Worm (Caenorhabditis elegans): ENCODE data around the gene kle-2.

DNA sequence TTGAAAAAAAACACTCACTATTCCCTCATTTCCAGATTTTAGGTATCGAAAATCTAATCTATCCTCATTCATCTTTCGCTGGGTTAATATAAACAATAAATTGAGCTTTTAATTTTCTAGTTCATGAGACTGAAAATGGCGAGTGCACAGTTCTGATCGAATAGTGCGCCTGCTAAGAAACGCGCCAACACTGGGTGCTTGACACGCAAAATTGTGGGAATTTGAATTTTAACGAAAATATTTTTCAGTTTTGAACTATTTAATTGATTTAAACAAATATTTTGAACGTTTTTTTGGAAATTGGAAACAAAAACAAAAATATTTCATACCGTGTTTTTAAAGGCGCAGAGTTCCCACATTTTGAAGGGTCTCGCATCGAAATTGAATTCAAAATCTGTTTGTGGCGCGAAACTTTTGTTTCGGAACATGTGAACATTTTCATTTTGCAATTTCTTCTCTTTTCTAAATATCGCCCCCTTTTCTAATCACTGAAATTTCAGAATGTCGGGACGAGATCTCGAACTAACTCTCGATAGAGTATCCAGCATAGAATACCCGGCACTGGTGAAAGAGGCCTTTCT, 12.9 kb upstream of the kle-2 start, which contains the start of the genes C29E4.13 and npp-15:
- TF ChIP-seq che-1 (tag; optimal IDR thresholded peaks at IDR 0.05) (no peak), ceh-31 (tag; optimal IDR thresholded peaks at IDR 0.05) (no peak)

Data from whole organism, late embryonic.